Fruit fly (Drosophila melanogaster) whole organism, embryonic: ENCODE data around the gene GstD5.

ENCODE experiments used
- Awh ChIP-seq: fragments of 200-800 bp; sonication (Bioruptor generic); IDR thresholded peaks from 2 replicates; pipeline ENCODE4, ENCODE4 v1.3.6; 2022; ENCODE audit warnings: missing biosample characterization, missing genetic modification characterization
- B-H1 ChIP-seq: fragments of 200-800 bp; sonication (Bioruptor generic); IDR thresholded peaks from 3 replicates; pipeline ENCODE4 v1.3.6; 2022; ENCODE audit warnings: missing biosample characterization, missing genetic modification characterization
- CG10147 ChIP-seq: fragments of 200-800 bp; sonication (Bioruptor generic); optimal IDR thresholded peaks from 2 replicates; lab custom pipeline; 2019; ENCODE audit warnings: missing biosample characterization, mild to moderate bottlenecking, missing genetic modification characterization, moderate library complexity
- CG11247 ChIP-seq: fragments of 200-800 bp; sonication (Bioruptor generic); IDR thresholded peaks from 2 replicates; pipeline ENCODE4 v1.3.6; 2022; ENCODE audit warnings: missing biosample characterization, missing genetic modification characterization
- CG16863 ChIP-seq: fragments of 200-800 bp; sonication (Bioruptor generic); optimal IDR thresholded peaks from 3 replicates; lab custom pipeline; 2016; ENCODE audit warnings: missing biosample characterization, missing genetic modification characterization
- CG1832 ChIP-seq: fragments of 200-800 bp; sonication (Bioruptor generic); optimal IDR thresholded peaks from 2 replicates; lab custom pipeline; 2017; ENCODE audit warnings: missing biosample characterization, mild to moderate bottlenecking, missing genetic modification characterization, inconsistent platforms
- CG18764 ChIP-seq: fragments of 200-800 bp; sonication (Bioruptor generic); optimal IDR thresholded peaks from 3 replicates; lab custom pipeline; 2016; ENCODE audit warnings: missing biosample characterization, missing genetic modification characterization
- CG2116 ChIP-seq: fragments of 200-800 bp; sonication (Bioruptor generic); optimal IDR thresholded peaks from 3 replicates; lab custom pipeline; 2018; ENCODE audit warnings: missing biosample characterization, mild to moderate bottlenecking, missing genetic modification characterization
- CG33557 ChIP-seq: fragments of 200-800 bp; sonication (Bioruptor generic); optimal IDR thresholded peaks from 2 replicates; lab custom pipeline; 2019; ENCODE audit warnings: missing biosample characterization, mild to moderate bottlenecking, missing genetic modification characterization, moderate library complexity
- CG6813 ChIP-seq: fragments of 200-800 bp; sonication (Bioruptor generic); optimal IDR thresholded peaks from 2 replicates; lab custom pipeline; 2017; ENCODE audit warnings: missing biosample characterization, missing genetic modification characterization, mild to moderate bottlenecking, moderate library complexity, missing genetic modification reagents
- CTCF ChIP-seq: fragments of 200-800 bp; sonication (Bioruptor generic); optimal IDR thresholded peaks from 2 replicates; lab custom pipeline; 2017; ENCODE audit warnings: missing biosample characterization, mild to moderate bottlenecking, missing genetic modification characterization, moderate library complexity
- CoRest ChIP-seq: fragments of 200-800 bp; sonication (Bioruptor generic); optimal IDR thresholded peaks from 3 replicates; lab custom pipeline; 2018; ENCODE audit warnings: missing biosample characterization, mild to moderate bottlenecking, missing genetic modification characterization, moderate library complexity
- D19A ChIP-seq: fragments of 200-800 bp; optimal IDR thresholded peaks from 3 replicates; lab custom pipeline; 2019; ENCODE audit warnings: missing biosample characterization, mild to moderate bottlenecking, missing genetic modification characterization, moderate library complexity
- Dad ChIP-seq: fragments of 200-800 bp; sonication (Bioruptor generic); optimal IDR thresholded peaks from 3 replicates; lab custom pipeline; 2016; ENCODE audit warnings: missing biosample characterization, missing genetic modification characterization
- Dbx ChIP-seq: fragments of 200-800 bp; sonication (Bioruptor generic); IDR thresholded peaks from 3 replicates; pipeline ENCODE4 v1.3.6; 2022; ENCODE audit warnings: missing biosample characterization, missing genetic modification characterization
- Deaf1 ChIP-seq: fragments of 200-800 bp; optimal IDR thresholded peaks from 3 replicates; lab custom pipeline; 2019; ENCODE audit warnings: missing biosample characterization, mild to moderate bottlenecking, missing genetic modification characterization, moderate library complexity
- Fer1 ChIP-seq: fragments of 200-800 bp; sonication (Bioruptor generic); optimal IDR thresholded peaks from 2 replicates; lab custom pipeline; 2017; ENCODE audit warnings: missing biosample characterization, mild to moderate bottlenecking, missing genetic modification characterization
- Fer2 ChIP-seq: fragments of 200-800 bp; sonication (Bioruptor generic); optimal IDR thresholded peaks from 2 replicates; lab custom pipeline; 2018; ENCODE audit warnings: missing biosample characterization, mild to moderate bottlenecking, missing genetic modification characterization, moderate library complexity
- Hand ChIP-seq: fragments of 200-800 bp; sonication (Bioruptor generic); optimal IDR thresholded peaks from 2 replicates; lab custom pipeline; 2017; ENCODE audit warnings: mild to moderate bottlenecking, missing biosample characterization, missing genetic modification reagents, missing genetic modification characterization
- Neu2 ChIP-seq: fragments of 200-800 bp; sonication (Bioruptor generic); optimal IDR thresholded peaks from 3 replicates; lab custom pipeline; 2016; ENCODE audit warnings: missing biosample characterization, missing genetic modification characterization, borderline replicate concordance
- Pdp1 ChIP-seq, 2 experiments: fragments of 200-800 bp; sonication (Bioruptor generic); optimal IDR thresholded peaks; 3 replicates each; lab custom pipeline; 2016; ENCODE audit warnings: missing biosample characterization in 2 of 2, missing genetic modification characterization in 2 of 2, mild to moderate bottlenecking in 1 of 2, moderate library complexity in 1 of 2
- Rx ChIP-seq: fragments of 200-800 bp; sonication (Bioruptor generic); IDR thresholded peaks from 2 replicates; pipeline ENCODE4 v1.3.6; 2022; ENCODE audit warnings: missing biosample characterization, missing genetic modification characterization
- Sox100B ChIP-seq: fragments of 200-800 bp; sonication (Bioruptor generic); optimal IDR thresholded peaks from 3 replicates; lab custom pipeline; 2018; ENCODE audit warnings: missing biosample characterization, mild to moderate bottlenecking, missing genetic modification characterization
- al ChIP-seq: fragments of 200-800 bp; sonication (Bioruptor generic); IDR thresholded peaks from 2 replicates; pipeline ENCODE4 v1.3.6; 2022; ENCODE audit warnings: missing biosample characterization, missing genetic modification characterization
- bbx ChIP-seq: fragments of 200-800 bp; sonication (Bioruptor generic); IDR thresholded peaks from 2 replicates; pipeline ENCODE4 v1.3.6; 2022; ENCODE audit warnings: missing biosample characterization, missing genetic modification characterization; ENCODE audit not compliant: partially characterized antibody
- btn ChIP-seq: fragments of 200-800 bp; sonication (Bioruptor generic); optimal IDR thresholded peaks from 2 replicates; lab custom pipeline; 2016; ENCODE audit warnings: missing biosample characterization, missing genetic modification characterization
- chinmo ChIP-seq: fragments of 200-800 bp; sonication (Bioruptor generic); IDR thresholded peaks from 4 replicates; pipeline ENCODE4 v1.3.6; 2022; ENCODE audit warnings: missing biosample characterization, missing genetic modification characterization; ENCODE audit not compliant: partially characterized antibody
- crc ChIP-seq: fragments of 200-800 bp; sonication (Bioruptor generic); optimal IDR thresholded peaks from 2 replicates; lab custom pipeline; 2016; ENCODE audit warnings: missing biosample characterization, missing genetic modification characterization
- ems ChIP-seq: fragments of 200-800 bp; sonication (Bioruptor generic); optimal IDR thresholded peaks from 3 replicates; lab custom pipeline; 2016; ENCODE audit warnings: missing biosample characterization, missing genetic modification characterization
- gce ChIP-seq: fragments of 200-800 bp; sonication (Bioruptor generic); IDR thresholded peaks from 3 replicates; pipeline ENCODE4 v1.3.6; 2022; ENCODE audit warnings: missing biosample characterization, missing genetic modification characterization
- gro ChIP-seq: fragments of 200-800 bp; sonication (Bioruptor generic); optimal IDR thresholded peaks from 2 replicates; lab custom pipeline; 2016; ENCODE audit warnings: missing biosample characterization, missing genetic modification characterization
- kay ChIP-seq: fragments of 200-800 bp; sonication (Bioruptor generic); optimal IDR thresholded peaks from 2 replicates; lab custom pipeline; 2016; ENCODE audit warnings: missing biosample characterization, missing genetic modification characterization
- kni ChIP-seq: fragments of 200-800 bp; sonication (Bioruptor generic); optimal IDR thresholded peaks from 3 replicates; lab custom pipeline; 2017; ENCODE audit warnings: mild to moderate bottlenecking, missing biosample characterization, missing genetic modification reagents, missing genetic modification characterization
- lbe ChIP-seq: fragments of 200-800 bp; sonication (Bioruptor generic); optimal IDR thresholded peaks from 2 replicates; lab custom pipeline; 2016; ENCODE audit warnings: missing biosample characterization, mild to moderate bottlenecking, missing genetic modification characterization
- lmd ChIP-seq: fragments of 200-800 bp; sonication (Bioruptor generic); IDR thresholded peaks from 2 replicates; pipeline ENCODE4 v1.3.6; 2022; ENCODE audit warnings: missing biosample characterization, missing genetic modification characterization
- nom ChIP-seq: fragments of 200-800 bp; sonication (Bioruptor generic); optimal IDR thresholded peaks from 2 replicates; lab custom pipeline; 2017; ENCODE audit warnings: missing biosample characterization, missing genetic modification characterization, mild to moderate bottlenecking, moderate library complexity, missing genetic modification reagents
- odd ChIP-seq: fragments of 200-800 bp; sonication (Bioruptor generic); optimal IDR thresholded peaks from 2 replicates; lab custom pipeline; 2017; ENCODE audit warnings: missing biosample characterization, mild to moderate bottlenecking, missing genetic modification characterization
- pb ChIP-seq: fragments of 200-800 bp; sonication (Bioruptor generic); optimal IDR thresholded peaks from 3 replicates; lab custom pipeline; 2016; ENCODE audit warnings: missing biosample characterization, missing genetic modification characterization
- pho ChIP-seq: fragments of 200-800 bp; sonication (Bioruptor generic); optimal IDR thresholded peaks from 2 replicates; lab custom pipeline; 2016; ENCODE audit warnings: missing biosample characterization, missing genetic modification characterization
- psq ChIP-seq: fragments of 200-800 bp; sonication (Bioruptor generic); optimal IDR thresholded peaks from 2 replicates; lab custom pipeline; 2017; ENCODE audit warnings: missing biosample characterization, missing genetic modification characterization
- pzg ChIP-seq: fragments of 200-800 bp; sonication (Bioruptor generic); optimal IDR thresholded peaks from 3 replicates; lab custom pipeline; 2018; ENCODE audit warnings: missing biosample characterization, mild to moderate bottlenecking, missing genetic modification characterization, moderate library complexity
- sd ChIP-seq: fragments of 200-800 bp; sonication (Bioruptor generic); optimal IDR thresholded peaks from 3 replicates; lab custom pipeline; 2018; ENCODE audit warnings: missing biosample characterization, mild to moderate bottlenecking, missing genetic modification characterization, moderate library complexity
- slou ChIP-seq: fragments of 200-800 bp; sonication (Bioruptor generic); optimal IDR thresholded peaks from 3 replicates; lab custom pipeline; 2016; ENCODE audit warnings: missing biosample characterization, missing genetic modification characterization
- sob ChIP-seq: fragments of 200-800 bp; sonication (Bioruptor generic); IDR thresholded peaks from 2 replicates; pipeline ENCODE4 v1.3.6; 2022; ENCODE audit warnings: missing biosample characterization, missing genetic modification characterization
- tin ChIP-seq: fragments of 200-800 bp; sonication (Bioruptor generic); optimal IDR thresholded peaks from 3 replicates; lab custom pipeline; 2016; ENCODE audit warnings: missing biosample characterization, missing genetic modification characterization
- trem ChIP-seq: fragments of 200-800 bp; optimal IDR thresholded peaks from 3 replicates; lab custom pipeline; 2019; ENCODE audit warnings: missing biosample characterization, mild to moderate bottlenecking, missing genetic modification characterization, moderate library complexity
- tx ChIP-seq: fragments of 200-800 bp; sonication (Bioruptor generic); optimal IDR thresholded peaks from 2 replicates; lab custom pipeline; 2016; ENCODE audit warnings: missing biosample characterization, missing genetic modification characterization
- vvl ChIP-seq: fragments of 200-800 bp; sonication (Bioruptor generic); IDR thresholded peaks from 2 replicates; pipeline ENCODE4 v1.3.6; 2022; ENCODE audit warnings: missing biosample characterization, missing genetic modification characterization
- zen ChIP-seq: fragments of 200-800 bp; sonication (Bioruptor generic); optimal IDR thresholded peaks from 3 replicates; lab custom pipeline; 2018; ENCODE audit warnings: missing biosample characterization, mild to moderate bottlenecking, missing genetic modification characterization, moderate library complexity
- zen2 ChIP-seq: fragments of 200-800 bp; sonication (Bioruptor generic); IDR thresholded peaks from 3 replicates; pipeline ENCODE4 v1.3.6; 2022; ENCODE audit warnings: missing biosample characterization, missing genetic modification characterization; ENCODE audit not compliant: partially characterized antibody
- zfh2 ChIP-seq: fragments of 200-800 bp; sonication (Bioruptor generic); optimal IDR thresholded peaks from 2 replicates; lab custom pipeline; 2016; ENCODE audit warnings: missing biosample characterization, missing genetic modification characterization

GstD5 gene

DNA sequence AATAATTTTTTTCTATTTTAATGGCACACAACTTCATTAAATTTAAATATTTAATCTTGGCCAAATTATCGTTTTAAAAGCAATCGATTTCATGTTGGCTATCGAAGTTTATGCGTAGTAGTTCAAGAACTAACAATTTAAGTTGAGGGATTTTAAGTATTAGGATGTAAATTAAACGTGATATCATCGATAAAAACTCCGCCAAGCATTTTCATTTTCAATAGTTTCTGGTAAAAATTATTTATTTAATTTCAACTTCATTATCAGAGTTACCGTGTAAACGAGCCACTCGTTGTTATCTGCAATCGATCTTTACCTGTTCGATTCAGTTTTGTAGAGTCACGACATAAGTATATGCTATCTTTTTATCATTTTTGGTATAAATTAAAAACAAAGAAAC, 27.4 kb downstream of the GstD5 start (continued):
- TF ChIP-seq CG6813 (GFP tag; lab: Kevin White, UChicago) (peak; percentile 99), Deaf1 (tag; lab: Kevin White, UChicago) (peak; percentile 91), CG18764 (peak; percentile 94), CG11247 (GFP tag; lab: Robert Waterston, UW) (peak; percentile 90), CG33557 (GFP tag; lab: Kevin White, UChicago) (peak; percentile 99), CTCF (peak; percentile 70), slou (GFP tag; lab: Kevin White, UChicago) (peak; percentile 86), zfh2 (peak; percentile 87), lbe (GFP tag; lab: Kevin White, UChicago) (peak; percentile 97), pb (GFP tag; lab: Kevin White, UChicago) (peak; percentile 86), Neu2 (GFP tag; lab: Kevin White, UChicago) (peak; percentile 86), pho (GFP tag; lab: Kevin White, UChicago) (peak; percentile 91), kni (peak; percentile 99), Sox100B (GFP tag; lab: Kevin White, UChicago) (peak; percentile 98), bbx (GFP tag; lab: Robert Waterston, UW) (no peak), psq (GFP tag; lab: Kevin White, UChicago) (peak; percentile 87), vvl (GFP tag; lab: Robert Waterston, UW) (peak; percentile 99), Dad (GFP tag; lab: Kevin White, UChicago) (peak; percentile 94), tin (GFP tag; lab: Kevin White, UChicago) (peak; percentile 100), Fer2 (peak; percentile 97), sob (GFP tag; lab: Robert Waterston, UW) (peak; percentile 97), crc (GFP tag; lab: Kevin White, UChicago) (peak; percentile 91), zen (tag; lab: Kevin White, UChicago) (peak; percentile 100), CG16863 (GFP tag; lab: Kevin White, UChicago) (peak; percentile 93), Awh (GFP tag; lab: Robert Waterston, UW) (peak; percentile 98), sd (tag; lab: Kevin White, UChicago) (peak; percentile 88), gce (GFP tag; lab: Robert Waterston, UW) (peak; percentile 97), Dbx (GFP tag; lab: Robert Waterston, UW) (peak; percentile 99), odd (GFP tag; lab: Kevin White, UChicago) (peak; percentile 96), lmd (GFP tag; lab: Robert Waterston, UW) (peak; percentile 94), tx (GFP tag; lab: Kevin White, UChicago) (peak; percentile 84), Fer1 (GFP tag; lab: Kevin White, UChicago) (peak; percentile 98), CG1832 (GFP tag; lab: Kevin White, UChicago) (no peak), nom (peak; percentile 99), Pdp1 (GFP tag; optimal IDR thresholded peaks at IDR 0.05; lab: Kevin White, UChicago) (peak; percentile 94 to 96), Rx (peak; percentile 94), gro (GFP tag; lab: Kevin White, UChicago) (peak; percentile 97), zen2 (GFP tag; lab: Robert Waterston, UW) (0 out of 3 replicates have a peak, but pooled peaks have one; percentile 17), B-H1 (peak; percentile 93; the same call in 2 of the 3 replicates), btn (GFP tag; lab: Kevin White, UChicago) (peak; percentile 98), ems (GFP tag; lab: Kevin White, UChicago) (peak; percentile 97), chinmo (GFP tag; lab: Robert Waterston, UW) (no peak), CG2116 (GFP tag; lab: Kevin White, UChicago) (peak; percentile 91), kay (GFP tag; lab: Kevin White, UChicago) (peak; percentile 89), al (GFP tag; lab: Robert Waterston, UW) (peak; percentile 87), pzg (GFP tag; lab: Kevin White, UChicago) (peak; percentile 46), trem (peak; percentile 98), CG10147 (GFP tag; lab: Kevin White, UChicago) (peak; percentile 100), CoRest (tag; lab: Kevin White, UChicago) (peak; percentile 99), Hand (GFP tag; lab: Kevin White, UChicago) (peak; percentile 92), D19A (tag; lab: Kevin White, UChicago) (peak; percentile 99)
